Worm (Caenorhabditis elegans) whole organism, L2 larva: Measurements from ENCODE around the gene pqn-68.

Experiments
- ZK546.5 ChIP-seq: sonication (generic microtip); optimal IDR thresholded peaks from 2 replicates; lab custom pipeline; 2017; ENCODE audit warnings: missing biosample characterization, missing genetic modification characterization
- lin-13 ChIP-seq: fragments of 150-350 bp; optimal IDR thresholded peaks from 2 replicates; lab custom pipeline; 2014; ENCODE audit warnings: missing biosample characterization, missing genetic modification reagents, missing genetic modification characterization
- mab-5 ChIP-seq: fragments of 150-350 bp; optimal IDR thresholded peaks from 2 replicates; lab custom pipeline; 2014; ENCODE audit warnings: missing biosample characterization, missing genetic modification characterization
- skn-1 ChIP-seq: sonication (generic microtip); optimal IDR thresholded peaks from 2 replicates; lab custom pipeline; 2017; ENCODE audit warnings: missing biosample characterization, missing genetic modification characterization
- unc-62 ChIP-seq: fragments of 150-350 bp; optimal IDR thresholded peaks from 2 replicates; lab custom pipeline; 2014; ENCODE audit warnings: missing biosample characterization, missing genetic modification reagents, missing genetic modification characterization

DNA sequence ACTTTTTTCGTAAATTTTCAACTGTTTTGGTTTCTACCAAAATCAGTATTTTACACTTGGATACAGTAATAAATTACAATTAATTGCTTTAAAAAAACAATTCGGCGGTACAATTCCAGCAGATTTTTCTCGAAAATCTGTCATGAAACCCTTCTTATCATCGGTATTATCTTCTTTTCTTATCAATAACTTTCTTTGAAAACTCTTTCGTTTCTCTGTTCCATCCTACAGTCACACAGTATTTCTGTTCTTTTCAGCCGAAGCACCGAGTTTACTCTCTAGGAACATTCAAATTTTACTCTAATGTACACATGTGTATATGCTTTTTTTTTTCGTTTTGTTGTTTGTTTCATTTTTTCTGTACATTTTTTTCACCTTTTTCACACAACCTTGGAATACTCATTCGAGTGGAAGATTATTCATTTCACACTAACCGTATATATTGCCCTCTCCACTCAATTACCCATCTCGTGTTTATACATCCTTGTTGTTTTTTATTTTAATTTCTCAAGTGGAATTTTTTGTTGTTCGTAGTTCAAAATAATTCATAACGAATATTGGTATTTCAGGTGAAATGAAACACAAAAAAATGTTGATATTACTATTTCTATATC, 42.8 kb upstream of the pqn-68 start, which contains the start of gene nid-1:
- TF ChIP-seq ZK546.5 (tag; lab: Kevin White, UChicago) (no peak), skn-1 (tag; lab: Kevin White, UChicago) (no peak), lin-13 (GFP tag; lab: Kevin White, UChicago) (no peak), mab-5 (tag; lab: Kevin White, UChicago) (no peak), unc-62 (GFP tag; lab: Kevin White, UChicago) (no peak)
